Fruit fly (Drosophila melanogaster) whole organism, prepupa: Measurements from ENCODE around the gene CG10365.

Experiments used
- CG10631 ChIP-seq: fragments of 200-800 bp; sonication (Bioruptor generic); optimal IDR thresholded peaks from 2 replicates; lab custom pipeline; 2016; ENCODE audit warnings: missing biosample characterization, missing genetic modification characterization
- CG11762 ChIP-seq: fragments of 200-800 bp; sonication (Bioruptor generic); optimal IDR thresholded peaks from 3 replicates; lab custom pipeline; 2016; ENCODE audit warnings: missing biosample characterization, missing genetic modification characterization; ENCODE audit not compliant: insufficient read depth
- CG15336 ChIP-seq: fragments of 200-800 bp; sonication (Bioruptor generic); IDR thresholded peaks from 2 replicates; pipeline ENCODE4 v1.3.6; 2022; ENCODE audit warnings: missing biosample characterization, missing genetic modification characterization
- CG16779 ChIP-seq: fragments of 200-800 bp; sonication (Bioruptor generic); optimal IDR thresholded peaks from 3 replicates; lab custom pipeline; 2017; ENCODE audit warnings: missing biosample characterization, mild to moderate bottlenecking, missing genetic modification characterization
- CG3032 ChIP-seq: fragments of 200-800 bp; optimal IDR thresholded peaks from 2 replicates; lab custom pipeline; 2019; ENCODE audit warnings: missing biosample characterization, mild to moderate bottlenecking, missing genetic modification characterization, moderate library complexity
- CG31627 ChIP-seq: fragments of 200-800 bp; sonication (Bioruptor generic); optimal IDR thresholded peaks from 3 replicates; lab custom pipeline; 2016; ENCODE audit warnings: missing biosample characterization, missing genetic modification characterization
- CG32006 ChIP-seq: fragments of 200-800 bp; sonication (Bioruptor generic); optimal IDR thresholded peaks from 3 replicates; lab custom pipeline; 2017; ENCODE audit warnings: missing biosample characterization, mild to moderate bottlenecking, missing genetic modification characterization
- CG4318 ChIP-seq: fragments of 200-800 bp; sonication (Bioruptor generic); optimal IDR thresholded peaks from 3 replicates; lab custom pipeline; 2017; ENCODE audit warnings: missing biosample characterization, mild to moderate bottlenecking, missing genetic modification characterization
- CG6163 ChIP-seq: fragments of 200-800 bp; sonication (Bioruptor generic); IDR thresholded peaks from 3 replicates; pipeline ENCODE4 v1.3.6; 2022; ENCODE audit warnings: missing biosample characterization, missing genetic modification characterization
- CG6276 ChIP-seq: fragments of 200-800 bp; sonication (Bioruptor generic); optimal IDR thresholded peaks from 2 replicates; lab custom pipeline; 2017; ENCODE audit warnings: missing biosample characterization, mild to moderate bottlenecking, missing genetic modification characterization
- CG6792 ChIP-seq: fragments of 200-800 bp; sonication (Bioruptor generic); optimal IDR thresholded peaks from 3 replicates; lab custom pipeline; 2016; ENCODE audit warnings: missing biosample characterization, missing genetic modification characterization
- CG6808 ChIP-seq: fragments of 200-800 bp; sonication (Bioruptor generic); optimal IDR thresholded peaks from 3 replicates; lab custom pipeline; 2017; ENCODE audit warnings: missing biosample characterization, missing genetic modification characterization, mild to moderate bottlenecking, moderate library complexity, missing genetic modification reagents
- CG6854 ChIP-seq: fragments of 200-800 bp; sonication (Bioruptor generic); optimal IDR thresholded peaks from 2 replicates; lab custom pipeline; 2017; ENCODE audit warnings: missing biosample characterization, mild to moderate bottlenecking, missing genetic modification characterization
- CG8319 ChIP-seq: fragments of 200-800 bp; sonication (Bioruptor generic); optimal IDR thresholded peaks from 3 replicates; lab custom pipeline; 2016; ENCODE audit warnings: missing biosample characterization, missing genetic modification characterization
- CG8632 ChIP-seq: fragments of 200-800 bp; sonication (Bioruptor generic); optimal IDR thresholded peaks from 3 replicates; lab custom pipeline; 2016; ENCODE audit warnings: missing biosample characterization, missing genetic modification characterization
- Eip75B ChIP-seq: fragments of 200-800 bp; sonication (Bioruptor generic); optimal IDR thresholded peaks from 3 replicates; lab custom pipeline; 2016; ENCODE audit warnings: missing biosample characterization, missing genetic modification characterization
- Eip78C ChIP-seq: fragments of 200-800 bp; sonication (Bioruptor generic); peaks from one replicate; lab custom pipeline; 2016; ENCODE audit warnings: missing biosample characterization, missing genetic modification characterization
- Eip93F ChIP-seq: fragments of 200-800 bp; sonication (Bioruptor generic); optimal IDR thresholded peaks from 2 replicates; lab custom pipeline; 2016; ENCODE audit warnings: missing biosample characterization, mild to moderate bottlenecking, missing genetic modification characterization
- Ets21C ChIP-seq: fragments of 200-800 bp; sonication (Bioruptor generic); optimal IDR thresholded peaks from 3 replicates; lab custom pipeline; 2016; ENCODE audit warnings: missing biosample characterization, missing genetic modification characterization
- Ets96B ChIP-seq: fragments of 200-800 bp; optimal IDR thresholded peaks from 2 replicates; lab custom pipeline; 2019; ENCODE audit warnings: missing biosample characterization, mild to moderate bottlenecking, missing genetic modification characterization, moderate library complexity
- Hr39 ChIP-seq: fragments of 200-800 bp; sonication (Bioruptor generic); optimal IDR thresholded peaks from 2 replicates; lab custom pipeline; 2016; ENCODE audit warnings: missing biosample characterization, missing genetic modification characterization
- Hr4 ChIP-seq: fragments of 200-800 bp; sonication (Bioruptor generic); optimal IDR thresholded peaks from 3 replicates; lab custom pipeline; 2016; ENCODE audit warnings: missing biosample characterization, missing genetic modification characterization
- Lpt ChIP-seq: fragments of 200-800 bp; sonication (Bioruptor generic); optimal IDR thresholded peaks from 3 replicates; lab custom pipeline; 2016; ENCODE audit warnings: missing biosample characterization, missing genetic modification characterization
- OdsH ChIP-seq: fragments of 200-800 bp; sonication (Bioruptor generic); optimal IDR thresholded peaks from 3 replicates; lab custom pipeline; 2016; ENCODE audit warnings: missing biosample characterization, missing genetic modification characterization
- Smox ChIP-seq: fragments of 200-800 bp; sonication (Bioruptor generic); optimal IDR thresholded peaks from 3 replicates; lab custom pipeline; 2016; ENCODE audit warnings: missing biosample characterization, missing genetic modification characterization
- Sox15 ChIP-seq: fragments of 200-800 bp; sonication (Bioruptor generic); optimal IDR thresholded peaks from 3 replicates; lab custom pipeline; 2016; ENCODE audit warnings: missing biosample characterization, missing genetic modification characterization
- achi ChIP-seq: fragments of 200-800 bp; sonication (Bioruptor generic); optimal IDR thresholded peaks from 3 replicates; lab custom pipeline; 2016; ENCODE audit warnings: missing biosample characterization, missing genetic modification characterization
- acj6 ChIP-seq: fragments of 200-800 bp; sonication (Bioruptor generic); optimal IDR thresholded peaks from 3 replicates; lab custom pipeline; 2016; ENCODE audit warnings: missing biosample characterization, missing genetic modification characterization
- cyc ChIP-seq: fragments of 200-800 bp; sonication (Bioruptor generic); optimal IDR thresholded peaks from 3 replicates; lab custom pipeline; 2016; ENCODE audit warnings: missing biosample characterization, missing genetic modification characterization
- dac ChIP-seq: fragments of 200-800 bp; sonication (Bioruptor generic); optimal IDR thresholded peaks from 2 replicates; lab custom pipeline; 2017; ENCODE audit warnings: missing biosample characterization, mild to moderate bottlenecking, missing genetic modification characterization
- esn ChIP-seq: fragments of 200-800 bp; sonication (Bioruptor generic); optimal IDR thresholded peaks from 2 replicates; lab custom pipeline; 2016; ENCODE audit warnings: missing biosample characterization, mild to moderate bottlenecking, missing genetic modification characterization, moderate library complexity
- fd59A ChIP-seq: fragments of 200-800 bp; sonication (Bioruptor generic); optimal IDR thresholded peaks from 2 replicates; lab custom pipeline; 2017; ENCODE audit warnings: missing biosample characterization, mild to moderate bottlenecking, missing genetic modification characterization, missing genetic modification reagents
- fkh ChIP-seq: fragments of 200-800 bp; sonication (Bioruptor generic); optimal IDR thresholded peaks from 3 replicates; lab custom pipeline; 2017; ENCODE audit warnings: missing biosample characterization, mild to moderate bottlenecking, missing genetic modification characterization, moderate library complexity
- lz ChIP-seq: fragments of 200-800 bp; sonication (Bioruptor generic); optimal IDR thresholded peaks from 3 replicates; lab custom pipeline; 2016; ENCODE audit warnings: missing biosample characterization, missing genetic modification characterization
- net ChIP-seq: fragments of 200-800 bp; sonication (Bioruptor generic); optimal IDR thresholded peaks from 3 replicates; lab custom pipeline; 2016; ENCODE audit warnings: missing biosample characterization, missing genetic modification characterization
- pdm3 ChIP-seq: fragments of 200-800 bp; sonication (Bioruptor generic); optimal IDR thresholded peaks from 3 replicates; lab custom pipeline; 2016; ENCODE audit warnings: missing biosample characterization, missing genetic modification characterization
- spab ChIP-seq: fragments of 200-800 bp; sonication (Bioruptor generic); optimal IDR thresholded peaks from 2 replicates; lab custom pipeline; 2017; ENCODE audit warnings: missing biosample characterization, mild to moderate bottlenecking, missing genetic modification characterization, missing genetic modification reagents
- svp ChIP-seq: fragments of 200-800 bp; sonication (Bioruptor generic); peaks from one replicate; lab custom pipeline; 2016; ENCODE audit warnings: missing biosample characterization, missing genetic modification characterization
- vri ChIP-seq: fragments of 200-800 bp; sonication (Bioruptor generic); optimal IDR thresholded peaks from 3 replicates; lab custom pipeline; 2016; ENCODE audit warnings: missing biosample characterization, mild to moderate bottlenecking, missing genetic modification characterization

Gene CG10365

DNA sequence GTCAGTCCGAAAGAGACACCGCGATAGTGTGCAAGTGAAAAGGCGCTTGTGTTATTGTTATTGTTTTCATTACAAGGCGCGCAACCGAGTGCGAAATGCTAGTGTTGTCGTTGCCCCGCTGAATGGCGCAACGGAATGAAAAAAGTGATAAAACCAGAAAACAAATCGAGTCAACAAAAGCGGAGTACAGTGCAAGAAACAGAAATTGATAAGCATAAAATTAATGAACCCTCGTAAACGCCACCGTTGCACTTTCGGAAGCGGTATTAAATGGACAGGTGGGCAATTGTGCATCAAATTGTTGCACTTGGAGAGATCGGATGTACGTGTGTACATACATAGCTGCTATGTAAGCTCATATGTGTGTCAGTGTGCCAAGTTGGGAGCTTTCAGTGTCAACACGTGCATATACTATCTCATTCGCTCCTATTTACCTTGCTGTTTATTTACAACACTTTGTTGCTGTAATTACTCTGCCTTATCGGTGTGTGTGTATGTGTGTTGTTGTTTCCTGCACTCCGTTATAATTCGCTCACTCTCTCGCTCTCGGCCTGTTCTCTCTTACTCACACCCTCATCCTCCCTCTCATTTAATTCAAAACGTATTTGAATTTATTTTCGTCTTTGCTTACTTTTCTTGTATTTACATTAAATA lies 377 bp downstream of the CG10365 start (continued):
- TF ChIP-seq Eip93F (GFP tag; lab: Kevin White, UChicago) (no peak), Ets21C (GFP tag; lab: Kevin White, UChicago) (peak; percentile 6), dac (GFP tag; lab: Kevin White, UChicago) (peak; percentile 6), pdm3 (GFP tag; lab: Kevin White, UChicago) (peak; percentile 26), CG11762 (GFP tag; lab: Kevin White, UChicago) (peak; percentile 46), CG16779 (tag; lab: Kevin White, UChicago) (peak; percentile 23), achi (GFP tag; lab: Kevin White, UChicago) (peak; percentile 21), Hr4 (GFP tag; lab: Kevin White, UChicago) (peak; percentile 56), svp (GFP tag; lab: Kevin White, UChicago) (peak; percentile 75), CG6163 (GFP tag; lab: Robert Waterston, UW) (peak; percentile 65), CG4318 (GFP tag; lab: Kevin White, UChicago) (no peak), cyc (GFP tag; lab: Kevin White, UChicago) (no peak), OdsH (GFP tag; lab: Kevin White, UChicago) (peak; percentile 51), CG8319 (GFP tag; lab: Kevin White, UChicago) (peak; percentile 48), CG3032 (tag; lab: Kevin White, UChicago) (no peak), lz (GFP tag; lab: Kevin White, UChicago) (peak; percentile 41), Sox15 (no peak)
- TF ChIP-seq, all 60 proteins: peak for 43

dm6 chr3R:23724843-23725506 lies 1.8 kb downstream of the CG10365 start:
- TF ChIP-seq svp (GFP tag; lab: Kevin White, UChicago) = peak; percentile 83
- no peak for TF ChIP-seq CG16779 (tag; lab: Kevin White, UChicago)
- peak; percentile 72 for TF ChIP-seq vri
- no peak for TF ChIP-seq Eip75B (GFP tag; lab: Kevin White, UChicago)
- TF ChIP-seq fd59A = no peak
- TF ChIP-seq Eip93F (GFP tag; lab: Kevin White, UChicago) = peak; percentile 75
- TF ChIP-seq CG11762 (GFP tag; lab: Kevin White, UChicago) = no peak
- TF ChIP-seq fkh = peak; percentile 34
- TF ChIP-seq Eip78C = peak; percentile 1
- no peak for TF ChIP-seq CG6792 (GFP tag; lab: Kevin White, UChicago)
- TF ChIP-seq, all 60 proteins: peak for 5

DNA sequence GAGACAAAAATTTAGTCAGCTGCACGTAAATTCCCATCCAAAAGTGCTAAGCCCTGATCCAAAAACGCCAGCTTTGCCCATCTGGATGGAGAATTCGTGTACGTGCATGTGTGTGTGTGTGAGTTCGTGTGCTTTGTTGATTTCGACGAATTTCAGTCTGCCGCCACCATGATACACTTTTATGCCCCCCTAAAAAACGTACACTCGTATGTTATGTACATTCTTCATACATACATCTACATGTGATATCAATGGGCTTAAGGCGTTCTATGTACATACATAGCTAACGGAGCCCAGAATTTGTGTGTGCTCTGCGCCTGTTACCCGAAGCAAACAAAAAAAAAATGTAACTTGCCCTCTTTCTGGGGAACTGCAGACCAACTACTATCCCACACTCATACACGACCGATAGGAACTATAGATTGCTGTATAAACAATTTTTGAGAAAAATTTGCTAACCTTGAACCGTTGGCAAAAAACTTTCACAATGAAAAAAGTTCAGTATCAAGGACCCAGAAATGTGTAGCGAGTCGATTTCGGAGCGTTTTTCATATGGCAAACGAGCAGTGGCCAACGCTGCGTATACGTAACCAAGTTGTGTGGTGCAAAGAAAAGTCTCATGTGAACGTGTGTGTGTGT lies 2.7 kb downstream of the CG10365 start:
- TF ChIP-seq Lpt (GFP tag; lab: Kevin White, UChicago) (no peak), fkh (peak; percentile 92), CG4318 (GFP tag; lab: Kevin White, UChicago) (no peak), achi (GFP tag; lab: Kevin White, UChicago) (no peak), spab (no peak), CG6276 (no peak), vri (peak; percentile 44), CG15336 (GFP tag; lab: Robert Waterston, UW) (no peak), Eip78C (peak; percentile 42), svp (GFP tag; lab: Kevin White, UChicago) (peak; percentile 74)

dm6 chr3R:23726740-23727139 lies 3.6 kb downstream of the CG10365 start:
- TF ChIP-seq Hr39 (GFP tag; lab: Kevin White, UChicago) = peak; percentile 65
- TF ChIP-seq Hr4 (GFP tag; lab: Kevin White, UChicago) = peak; percentile 80
- no peak for TF ChIP-seq Eip93F (GFP tag; lab: Kevin White, UChicago)
- peak; percentile 54 for TF ChIP-seq CG3032 (tag; lab: Kevin White, UChicago)
- peak; percentile 78 for TF ChIP-seq esn (GFP tag; lab: Kevin White, UChicago)
- peak; percentile 75 for TF ChIP-seq CG6276
- TF ChIP-seq CG6854 = no peak
- peak; percentile 61 for TF ChIP-seq CG6792 (GFP tag; lab: Kevin White, UChicago)
- TF ChIP-seq CG10631 (GFP tag; lab: Kevin White, UChicago) = peak; percentile 60
- TF ChIP-seq fd59A = peak; percentile 20
- TF ChIP-seq fkh = peak; percentile 54
- peak; percentile 58 for TF ChIP-seq CG31627 (GFP tag; lab: Kevin White, UChicago)
- TF ChIP-seq acj6 (GFP tag; lab: Kevin White, UChicago) = peak; percentile 63
- peak; percentile 84 for TF ChIP-seq CG32006 (GFP tag; lab: Kevin White, UChicago)
- peak; percentile 61 for TF ChIP-seq CG6808
- peak; percentile 79 for TF ChIP-seq net (GFP tag; lab: Kevin White, UChicago)
- peak; percentile 5 for TF ChIP-seq CG11762 (GFP tag; lab: Kevin White, UChicago)
- TF ChIP-seq Ets21C (GFP tag; lab: Kevin White, UChicago) = peak; percentile 29
- TF ChIP-seq CG8319 (GFP tag; lab: Kevin White, UChicago) = peak; percentile 43
- peak; percentile 67 for TF ChIP-seq Eip75B (GFP tag; lab: Kevin White, UChicago)
- peak; percentile 62 for TF ChIP-seq Ets96B
- peak; percentile 65 for TF ChIP-seq Smox
- peak; percentile 93 for TF ChIP-seq Eip78C
- peak; percentile 53 for TF ChIP-seq CG8632 (GFP tag; lab: Kevin White, UChicago)
- peak; percentile 78 for TF ChIP-seq CG6163 (GFP tag; lab: Robert Waterston, UW)
- TF ChIP-seq lz (GFP tag; lab: Kevin White, UChicago) = peak; percentile 59
